Fruit fly (Drosophila melanogaster): ENCODE measurements around the gene lmgB.

Gene lmgB

DNA sequence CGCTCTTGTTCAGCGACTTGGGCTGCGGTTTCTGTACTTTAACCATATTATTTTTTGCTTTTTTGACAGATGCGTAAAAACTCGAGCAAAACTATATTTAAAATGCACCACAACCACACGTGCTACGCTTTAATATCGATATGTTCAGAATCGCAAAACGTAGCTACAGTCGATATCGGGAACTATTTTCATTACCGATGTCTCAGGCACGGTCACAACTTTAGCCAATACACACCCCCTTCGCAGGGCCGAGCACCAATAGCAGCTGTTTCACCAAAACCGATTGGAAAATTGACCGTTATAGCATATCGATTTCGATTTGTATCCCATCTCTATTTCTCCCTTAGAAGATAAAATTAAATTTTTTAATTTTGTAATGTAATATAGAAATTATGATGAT lies 16.7 kb downstream of the lmgB start, which contains the start of gene CG13096:
CG13096 (minus strand) TSS at position 144 of the 400 bp plus-strand sequence.
- no peak for TF ChIP-seq noc (tag; optimal IDR thresholded peaks at IDR 0.05)

DNA sequence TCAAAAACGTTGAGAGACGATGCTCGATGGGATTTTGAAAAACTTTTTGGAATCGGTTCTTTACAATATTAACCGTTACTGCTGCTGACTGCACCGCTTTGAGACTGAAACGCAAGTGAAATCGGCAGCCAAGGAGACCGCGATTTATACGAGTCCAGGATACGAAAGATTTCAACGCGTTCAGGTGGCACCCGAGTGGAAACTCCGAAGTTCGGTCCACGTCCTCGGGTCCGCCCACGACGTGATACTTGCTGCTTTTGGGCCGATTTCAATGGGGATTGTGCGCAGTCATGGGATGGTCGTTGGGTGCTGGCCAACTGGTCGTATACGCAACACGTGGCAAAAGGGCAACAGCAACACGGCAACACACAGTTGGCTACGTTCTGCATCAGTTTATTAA lies 21.7 kb downstream of the lmgB start, which contains the start of gene Dh31:
Dh31 (minus strand) TSS at position 117 of the 400 bp plus-strand sequence.
- TF ChIP-seq noc (tag; optimal IDR thresholded peaks at IDR 0.05): no peak

DNA sequence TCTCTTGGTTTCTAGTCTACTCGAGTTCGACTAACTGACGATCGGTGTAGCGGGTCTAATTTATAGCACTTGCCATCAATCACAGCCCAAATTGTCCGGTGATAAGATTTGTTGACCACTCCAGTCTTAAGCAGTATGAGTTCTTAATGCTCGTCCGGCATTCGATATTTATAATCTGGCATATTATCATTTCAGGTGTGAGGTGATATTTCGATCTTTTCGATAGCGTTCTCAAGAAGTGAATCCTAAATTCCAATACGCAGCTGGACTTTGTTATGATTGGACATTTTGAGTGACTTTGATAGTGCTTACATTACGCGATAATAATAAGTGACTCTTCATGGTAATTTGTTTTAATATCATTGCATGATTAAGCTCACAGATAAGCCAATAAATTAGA lies 32.1 kb downstream of the lmgB start, which contains the start of gene Bace:
Bace (minus strand) TSS at position 39 of the 400 bp plus-strand sequence.
- no peak for TF ChIP-seq noc (tag; optimal IDR thresholded peaks at IDR 0.05)

DNA sequence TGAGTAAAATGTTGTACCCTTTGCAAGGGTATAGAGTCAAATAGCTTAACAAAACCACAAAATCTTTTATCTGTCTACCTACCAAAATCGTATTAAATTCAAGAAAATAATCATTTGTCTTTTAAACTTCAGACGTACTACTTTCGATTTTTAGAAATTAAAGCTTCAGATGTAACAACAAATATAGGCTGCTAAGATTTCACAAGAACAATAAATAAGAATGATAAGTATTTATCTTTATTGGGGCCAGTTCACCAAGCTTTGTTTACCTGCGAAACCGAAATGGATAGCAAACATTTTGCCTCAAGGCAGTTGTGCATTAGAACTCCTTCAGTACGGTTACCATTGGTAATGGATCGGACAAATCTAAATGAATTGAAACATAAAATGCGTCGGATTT lies 38.0 kb downstream of the lmgB start, which contains the start of gene CG43400:
CG43400 (plus strand) TSS at position 301 of the 400 bp plus-strand sequence.
- no peak for TF ChIP-seq noc (tag; optimal IDR thresholded peaks at IDR 0.05)

DNA sequence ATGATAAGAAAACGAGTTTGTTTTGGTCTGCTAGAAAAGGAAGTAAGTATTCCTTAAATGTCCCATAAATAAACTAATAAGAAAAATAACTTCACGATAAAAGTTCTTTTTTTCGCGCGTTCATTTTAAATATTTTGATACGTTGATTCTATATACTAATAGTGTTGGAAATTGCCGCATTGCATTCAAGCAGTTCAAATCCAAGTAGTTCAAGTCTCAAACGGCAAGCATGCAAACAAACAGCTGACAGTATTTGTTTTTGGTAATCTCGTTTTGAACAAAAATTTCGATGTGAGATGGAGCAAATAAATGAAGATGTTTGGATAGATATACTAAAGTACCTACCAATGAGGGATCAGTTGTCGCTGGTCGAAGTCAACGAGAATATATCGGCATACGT lies 39.7 kb downstream of the lmgB start, which contains the start of gene CG13088:
CG13088 (plus strand) TSS at position 247 of the 400 bp plus-strand sequence.
- no peak for TF ChIP-seq noc (tag; optimal IDR thresholded peaks at IDR 0.05)

DNA sequence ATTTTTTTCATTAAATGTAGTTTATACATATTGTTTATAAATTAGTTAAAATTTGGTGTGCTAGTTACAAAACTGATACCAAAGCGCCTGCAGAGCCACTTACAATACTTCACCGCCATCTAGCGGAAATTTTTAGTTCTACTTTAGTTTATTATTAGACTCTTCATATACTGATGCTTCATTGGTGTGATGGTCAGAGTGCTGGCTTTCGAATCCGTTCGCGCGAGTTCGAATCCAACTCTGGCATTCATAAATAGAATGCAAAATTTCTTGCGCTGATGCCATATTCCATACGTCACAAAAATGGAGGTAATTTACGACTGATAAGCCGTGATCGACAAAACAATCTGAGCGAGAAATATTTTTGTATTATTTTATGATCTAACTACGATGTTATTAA lies 42.9 kb downstream of the lmgB start:
- no peak for TF ChIP-seq noc (tag; optimal IDR thresholded peaks at IDR 0.05)

DNA sequence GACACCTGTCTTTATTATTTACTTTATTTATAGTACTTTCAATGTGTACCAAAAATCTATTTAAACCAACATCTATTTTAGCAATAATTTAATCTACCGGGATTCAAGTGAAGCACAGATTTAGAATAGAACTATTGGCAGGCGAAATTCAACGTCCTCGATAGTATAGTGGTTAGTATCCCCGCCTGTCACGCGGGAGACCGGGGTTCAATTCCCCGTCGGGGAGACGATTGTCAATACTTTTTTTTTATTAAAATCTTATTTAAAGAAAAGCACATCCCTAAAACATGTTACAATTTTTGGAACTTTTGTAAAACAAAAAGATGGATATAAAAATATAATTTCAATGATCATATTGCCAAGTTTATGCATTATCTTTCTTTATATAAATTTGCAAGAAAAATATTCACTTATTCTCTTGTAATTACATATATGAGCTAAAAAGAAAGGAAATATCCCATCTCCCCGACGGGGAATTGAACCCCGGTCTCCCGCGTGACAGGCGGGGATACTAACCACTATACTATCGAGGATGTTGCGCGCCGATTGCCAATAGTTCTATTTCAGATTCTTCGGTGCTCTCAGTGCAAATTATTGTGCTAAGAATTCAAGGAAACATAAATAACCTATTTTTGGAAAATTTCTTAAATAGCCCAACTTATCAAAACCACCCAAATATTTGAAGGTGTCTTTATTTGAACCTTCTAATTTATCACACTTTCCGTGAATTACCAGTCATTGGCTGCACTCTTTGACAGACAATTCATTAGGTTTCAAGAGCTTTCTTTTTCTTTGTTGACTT lies 46.6 kb downstream of the lmgB start, which contains the start of gene CG43796:
CG43796 (plus strand) TSS at position 752 of the 802 bp plus-strand sequence.
- TF ChIP-seq noc (tag; optimal IDR thresholded peaks at IDR 0.05): no peak

DNA sequence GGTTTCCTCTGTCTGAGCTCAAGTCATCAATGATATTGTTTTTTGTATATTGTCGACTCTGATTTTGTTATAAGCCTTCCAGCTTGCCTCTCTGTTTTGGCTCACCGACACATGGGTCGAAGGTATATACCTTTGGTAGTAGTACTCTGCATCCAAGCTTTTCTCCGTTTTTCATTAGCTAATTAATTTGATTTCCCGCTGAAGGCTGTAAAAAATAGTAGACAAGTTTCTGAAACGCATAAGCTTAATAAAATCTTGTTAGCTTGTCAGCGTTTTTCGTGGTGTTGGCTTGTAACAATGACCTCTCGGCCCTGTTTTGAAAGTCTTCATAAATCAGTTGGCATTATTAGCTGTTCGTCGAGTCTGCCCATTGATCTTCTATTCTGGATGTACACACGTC lies 47.6 kb downstream of the lmgB start:
- TF ChIP-seq noc (tag; optimal IDR thresholded peaks at IDR 0.05): peak; percentile 3

DNA sequence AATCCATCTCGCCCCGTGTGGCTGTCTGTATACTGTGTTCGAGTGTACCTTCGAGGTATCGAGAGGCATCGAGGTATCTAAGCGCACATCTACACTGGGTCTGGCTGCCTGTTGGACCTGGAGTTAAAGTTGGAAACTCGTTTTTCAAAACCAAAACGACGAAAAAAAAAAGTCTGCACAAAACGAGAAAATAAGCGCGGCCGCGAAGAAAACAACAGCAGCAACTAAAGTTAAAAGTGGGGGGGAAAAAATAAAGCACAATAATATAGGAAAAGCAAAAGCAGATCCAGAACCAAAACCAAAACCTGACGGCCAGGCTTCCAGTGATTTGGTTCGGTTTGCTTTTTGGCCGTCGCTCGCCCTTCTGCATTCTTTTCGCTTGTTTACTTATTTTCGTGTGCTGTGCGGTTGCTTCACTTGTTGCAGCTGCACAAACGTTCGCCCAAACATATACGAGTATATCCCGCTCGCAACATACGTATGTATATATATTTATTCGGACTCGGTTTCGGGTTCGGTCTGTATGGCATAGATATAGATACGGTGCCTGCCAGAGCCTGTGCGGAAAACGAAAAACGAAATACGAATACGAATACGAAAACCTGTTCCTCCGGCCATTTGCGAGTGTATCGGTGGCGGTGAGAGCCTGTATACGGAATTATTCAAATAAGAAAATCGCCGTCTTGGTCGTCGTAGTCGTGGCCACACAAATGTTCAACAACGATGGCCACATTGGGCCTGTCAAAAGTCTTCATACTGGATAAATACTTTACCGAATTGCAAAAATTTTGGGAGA lies 49.3 kb downstream of the lmgB start:
- TF ChIP-seq noc (tag; optimal IDR thresholded peaks at IDR 0.05): no peak

DNA sequence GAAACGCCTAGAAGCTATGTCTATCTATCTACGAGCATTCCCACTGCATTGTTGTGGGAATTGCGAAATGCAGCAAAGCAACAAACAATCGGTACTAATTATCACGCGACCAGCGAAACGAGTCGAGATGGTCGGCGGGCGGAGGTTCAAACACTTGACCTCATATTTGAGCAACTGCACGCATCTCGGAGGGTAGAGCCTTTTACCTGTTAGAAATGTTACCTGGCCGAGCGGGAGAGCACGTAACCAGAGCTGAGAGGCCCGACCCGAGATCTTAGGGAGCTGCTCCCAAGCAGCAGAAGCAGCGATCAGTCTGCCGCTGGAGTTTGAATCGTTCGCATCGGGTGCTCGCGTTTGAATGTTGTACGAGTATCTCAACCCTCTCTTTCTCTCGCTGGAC lies 50.0 kb downstream of the lmgB start:
- TF ChIP-seq noc (tag; optimal IDR thresholded peaks at IDR 0.05): no peak

DNA sequence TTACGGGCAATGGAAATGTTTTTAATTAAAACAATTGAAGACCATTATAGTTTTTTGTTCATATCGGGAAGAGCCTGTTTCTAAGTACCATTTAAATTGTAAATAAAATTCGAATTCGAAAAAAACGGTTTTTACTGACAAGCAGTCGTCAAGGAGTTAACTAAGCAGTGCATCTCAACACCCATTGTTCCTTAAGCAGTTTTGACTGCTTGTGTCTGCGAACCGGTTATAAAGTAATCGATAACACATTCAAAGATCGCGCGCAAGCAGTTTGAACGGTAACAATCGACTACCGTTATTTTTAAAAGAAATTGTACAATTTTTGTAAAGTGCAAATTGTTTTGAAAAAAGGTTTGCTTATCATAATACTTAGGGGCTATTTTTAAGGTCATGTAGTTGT lies 50.4 kb downstream of the lmgB start:
- TF ChIP-seq noc (tag; optimal IDR thresholded peaks at IDR 0.05): no peak

DNA sequence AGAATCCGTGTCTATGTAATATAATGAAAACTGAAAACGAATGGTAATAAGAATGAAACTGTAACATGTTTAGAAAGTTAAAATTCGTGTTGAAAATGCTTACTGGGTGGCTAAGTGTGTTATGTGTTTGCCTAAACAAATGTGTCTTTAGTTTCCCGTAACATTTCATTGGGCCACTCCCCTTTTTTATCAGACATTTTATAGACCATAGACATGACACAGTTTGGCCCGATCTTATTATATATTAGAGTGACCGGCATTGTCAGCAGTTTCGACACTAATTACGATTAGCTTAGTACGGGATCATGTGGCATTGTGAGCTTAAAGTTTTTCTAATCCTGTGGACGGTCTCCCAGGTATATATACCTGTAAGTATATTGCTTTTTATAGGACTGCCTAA lies 51.4 kb downstream of the lmgB start, which contains the start of gene CheA29a:
CheA29a (plus strand) TSS at position 301 of the 400 bp plus-strand sequence.
- no peak for TF ChIP-seq noc (tag; optimal IDR thresholded peaks at IDR 0.05)

Measured in whole organism, larva.